Fruit fly (Drosophila melanogaster) whole organism, adult: ENCODE results near the gene CG14777.

Experiments
- CG11617 ChIP-seq: fragments of 200-800 bp; sonication (Bioruptor generic); optimal IDR thresholded peaks from 2 replicates; lab custom pipeline; 2017; ENCODE audit warnings: mild to moderate bottlenecking, missing biosample characterization, missing genetic modification reagents, missing genetic modification characterization
- CG5204 ChIP-seq: fragments of 200-800 bp; sonication (Bioruptor generic); optimal IDR thresholded peaks from 2 replicates; lab custom pipeline; 2016; ENCODE audit warnings: missing biosample characterization, missing genetic modification characterization
- CG7101 ChIP-seq: fragments of 200-800 bp; sonication (Bioruptor generic); optimal IDR thresholded peaks from 2 replicates; lab custom pipeline; 2018; ENCODE audit warnings: missing biosample characterization, mild to moderate bottlenecking, missing genetic modification characterization, moderate library complexity
- Clk ChIP-seq: fragments of 200-800 bp; sonication (Bioruptor generic); optimal IDR thresholded peaks from 2 replicates; lab custom pipeline; 2017; ENCODE audit warnings: missing biosample characterization, missing genetic modification characterization
- cic ChIP-seq: fragments of 200-800 bp; sonication (Bioruptor generic); optimal IDR thresholded peaks from 2 replicates; lab custom pipeline; 2017; ENCODE audit warnings: missing biosample characterization, mild to moderate bottlenecking, missing genetic modification characterization, moderate library complexity
- cnc ChIP-seq, 2 experiments: fragments of >200 bp; optimal IDR thresholded peaks; 2 replicates each; lab custom pipeline; 2017
- kay ChIP-seq: fragments of 200-800 bp; sonication (Bioruptor generic); peaks from one replicate; lab custom pipeline; 2016; ENCODE audit warnings: missing biosample characterization, missing genetic modification characterization, borderline replicate concordance
- pad ChIP-seq: fragments of 200-800 bp; sonication (Bioruptor generic); optimal IDR thresholded peaks from 3 replicates; lab custom pipeline; 2017; ENCODE audit warnings: missing biosample characterization, missing genetic modification characterization, mild to moderate bottlenecking, moderate library complexity, missing genetic modification reagents

DNA sequence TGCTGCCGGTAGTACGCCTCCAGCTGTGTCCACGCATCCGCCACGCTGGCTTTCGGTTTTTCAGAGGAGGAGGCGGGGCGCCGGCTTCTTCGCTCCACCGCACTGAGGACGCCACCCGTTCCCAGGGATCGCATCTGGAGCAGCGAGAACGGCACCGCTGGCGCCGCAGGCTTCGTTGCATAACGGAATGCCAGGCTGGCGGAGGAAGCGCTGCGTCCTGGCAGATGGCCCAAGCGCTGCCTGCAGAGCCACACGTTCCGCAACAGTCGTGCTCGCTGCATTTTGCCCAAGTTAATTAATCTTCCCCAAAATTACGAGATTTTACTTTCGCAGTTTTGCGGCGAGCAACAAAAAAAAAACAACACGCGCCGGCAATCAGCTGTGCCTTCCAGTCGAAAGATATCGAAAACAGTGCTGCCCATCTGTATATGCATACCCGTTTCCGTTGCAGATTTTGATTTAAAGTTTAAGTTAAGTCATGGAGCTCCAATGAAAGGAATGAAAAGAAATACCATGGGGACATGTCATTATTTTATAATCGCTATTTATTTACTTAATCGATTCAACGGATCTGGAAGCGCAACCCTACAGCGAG lies 5.6 kb upstream of the CG14777 start, which contains the start of gene Lrpprc2:
- TF ChIP-seq CG5204 (GFP tag; lab: Kevin White, UChicago) = no peak
- no peak for TF ChIP-seq Clk (GFP tag; lab: Kevin White, UChicago)
- TF ChIP-seq cic (GFP tag; lab: Kevin White, UChicago) = no peak
- TF ChIP-seq cnc (optimal IDR thresholded peaks at IDR 0.05; lab: Kevin White, UChicago) = no peak
- TF ChIP-seq CG7101 = no peak
- TF ChIP-seq pad (GFP tag; lab: Kevin White, UChicago) = no peak
- no peak for TF ChIP-seq CG11617
- TF ChIP-seq kay (GFP tag; lab: Kevin White, UChicago) = no peak
